Fruit fly (Drosophila melanogaster): ENCODE data around the gene side.

- TF ChIP-seq CG14711 (tag; optimal IDR thresholded peaks at IDR 0.05) (no peak), Hr96 (GFP tag; optimal IDR thresholded peaks at IDR 0.05) (no peak), kay (GFP tag; ENCODE audit: borderline replicate concordance) (no peak), CG12768 (GFP tag; optimal IDR thresholded peaks at IDR 0.05) (no peak), toe (GFP tag; optimal IDR thresholded peaks at IDR 0.05) (no peak), tj (GFP tag; optimal IDR thresholded peaks at IDR 0.05) (no peak), CG7101 (tag; optimal IDR thresholded peaks at IDR 0.05) (no peak), Clk (GFP tag; optimal IDR thresholded peaks at IDR 0.05) (no peak), CG33017 (tag; optimal IDR thresholded peaks at IDR 0.05) (no peak), ovo (GFP tag; optimal IDR thresholded peaks at IDR 0.05) (no peak), cic (GFP tag; optimal IDR thresholded peaks at IDR 0.05) (no peak)
Observed at dm6 chr3R:27413214-27413613, 24.1 kb downstream of the side start.

Data from whole organism, adult.